Worm (Caenorhabditis elegans): Measurements from ENCODE around the gene F54C9.9.

The F54C9.9 gene

DNA sequence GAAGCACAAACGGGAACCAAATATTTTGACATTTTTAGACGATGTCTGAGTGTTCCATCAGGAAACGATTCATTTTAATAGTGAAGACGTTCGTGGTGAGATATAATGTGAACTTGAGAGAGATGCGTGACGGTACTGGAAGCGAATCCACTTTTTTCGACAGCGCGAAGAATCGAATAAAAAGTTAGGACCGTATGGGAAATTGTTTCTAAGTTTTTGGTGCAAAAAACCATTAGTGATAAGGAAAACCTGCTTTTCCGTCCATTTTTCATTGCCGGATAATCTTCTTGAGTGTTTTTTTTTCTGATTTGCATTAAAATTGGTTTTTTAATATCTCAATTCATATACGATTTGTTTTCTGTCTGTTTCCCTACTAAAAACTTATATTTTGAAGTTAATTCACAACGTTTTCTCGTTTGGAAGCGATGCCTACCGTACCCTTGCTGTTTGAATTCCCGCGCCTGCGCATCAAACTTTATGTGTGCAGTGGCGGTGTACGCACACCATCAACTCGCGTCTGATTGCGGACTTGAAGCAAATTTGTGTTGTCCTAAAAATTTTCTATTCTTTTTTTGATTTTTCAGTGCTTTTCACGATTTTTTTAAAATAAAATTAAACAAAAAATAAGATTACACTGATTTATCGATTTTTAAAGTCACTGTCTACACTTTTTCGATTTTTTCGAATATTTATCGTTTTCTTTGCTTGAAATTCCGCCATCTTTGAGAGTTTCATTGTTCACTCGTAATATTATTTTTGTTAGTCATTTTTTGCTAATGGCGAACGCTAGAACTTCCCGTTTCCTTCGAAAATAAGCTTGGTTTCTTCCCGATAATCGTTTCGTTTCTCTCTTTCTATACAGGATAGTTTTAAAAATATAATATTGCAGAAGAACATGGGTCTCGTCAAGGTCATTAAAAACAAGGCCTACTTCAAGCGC lies 8.5 kb upstream of the F54C9.9 start, which contains the start of the genes col-38 and rpl-5 (continued):
- TF ChIP-seq madf-8 (GFP tag; conservative IDR thresholded peaks at IDR 0.05) (peak; percentile 65), somi-1 (GFP tag; optimal IDR thresholded peaks at IDR 0.05) (no peak), F39B2.1 (GFP tag; IDR thresholded peaks at IDR 0.05) (no peak), dpl-1 (GFP tag; optimal IDR thresholded peaks at IDR 0.05) (peak; percentile 87), lin-40 (tag; optimal IDR thresholded peaks at IDR 0.05) (peak; percentile 56), athp-1 (tag; optimal IDR thresholded peaks at IDR 0.05) (peak; percentile 56), F49E8.2 (tag; optimal IDR thresholded peaks at IDR 0.05; ENCODE audit: insufficient read depth) (peak; percentile 68), repo-1 (tag; optimal IDR thresholded peaks at IDR 0.05) (no peak), him-1 (tag; optimal IDR thresholded peaks at IDR 0.05) (peak; percentile 25), fkh-3 (tag; optimal IDR thresholded peaks at IDR 0.05) (no peak), nfyb-1 (GFP tag; IDR thresholded peaks at IDR 0.05) (0 out of 2 replicates have a peak, but pooled peaks have one; percentile 59), lin-26 (GFP tag; IDR thresholded peaks at IDR 0.05) (no peak), ztf-25 (GFP tag; IDR thresholded peaks at IDR 0.05) (no peak), lin-54 (GFP tag; optimal IDR thresholded peaks at IDR 0.05) (peak; percentile 98), F22D6.2 (tag; optimal IDR thresholded peaks at IDR 0.05) (no peak), bed-1 (GFP tag; IDR thresholded peaks at IDR 0.05) (no peak), hmg-20 (GFP tag; IDR thresholded peaks at IDR 0.05) (no peak), F10E7.11 (tag; optimal IDR thresholded peaks at IDR 0.05) (no peak)

ce11 chrII:8570977-8571376 lies 6.9 kb upstream of the F54C9.9 start, which contains the start of gene bcs-1:
Gene bcs-1 (plus strand): TSS chrII:8571085.
- TF ChIP-seq nhr-90 (tag; optimal IDR thresholded peaks at IDR 0.05) (no peak), F39B2.1 (GFP tag; IDR thresholded peaks at IDR 0.05) (0 out of 2 replicates have a peak, but pooled peaks have one; percentile 44), madf-3 (GFP tag; IDR thresholded peaks at IDR 0.05) (0 out of 2 replicates have a peak, but pooled peaks have one; percentile 67), snpc-1.1 (tag; optimal IDR thresholded peaks at IDR 0.05; ENCODE audit: insufficient read depth) (peak; percentile 36), attf-6 (GFP tag; IDR thresholded peaks at IDR 0.05) (peak; percentile 42), C17E4.6 (GFP tag; IDR thresholded peaks at IDR 0.05) (0 out of 2 replicates have a peak, but pooled peaks have one; percentile 14), snpc-4 (GFP tag; optimal IDR thresholded peaks at IDR 0.05) (peak; percentile 28), snpc-4 (tag; optimal IDR thresholded peaks at IDR 0.05) (no peak), somi-1 (GFP tag; optimal IDR thresholded peaks at IDR 0.05) (no peak), ekl-4 (GFP tag; IDR thresholded peaks at IDR 0.05) (0 out of 2 replicates have a peak, but pooled peaks have one; percentile 20), Y53G8AR.9 (GFP tag; conservative IDR thresholded peaks at IDR 0.05) (peak; percentile 61; the same call in 1 of the 2 replicates), D2030.7 (GFP tag; IDR thresholded peaks at IDR 0.05) (no peak), cebp-1 (GFP tag; IDR thresholded peaks at IDR 0.05) (no peak), cebp-1 (tag; optimal IDR thresholded peaks at IDR 0.05) (no peak), F22D6.2 (tag; optimal IDR thresholded peaks at IDR 0.05) (no peak), pha-4 (tag; optimal IDR thresholded peaks at IDR 0.05) (no peak), egrh-3 (GFP tag; IDR thresholded peaks at IDR 0.05) (no peak), madf-8 (GFP tag; conservative IDR thresholded peaks at IDR 0.05) (no peak), B0336.3 (GFP tag; IDR thresholded peaks at IDR 0.05) (peak; percentile 52; the same call in 1 of the 2 replicates), madf-6 (GFP tag; IDR thresholded peaks at IDR 0.05) (peak; percentile 70; the same call in 1 of the 2 replicates), F23B12.7 (tag; optimal IDR thresholded peaks at IDR 0.05; ENCODE audit: insufficient read depth) (no peak), ceh-91 (GFP tag; IDR thresholded peaks at IDR 0.05) (0 out of 2 replicates have a peak, but pooled peaks have one; percentile 10), Y53F4B.3 (GFP tag; IDR thresholded peaks at IDR 0.05) (no peak), ceh-100 (GFP tag; IDR thresholded peaks at IDR 0.05) (0 out of 2 replicates have a peak, but pooled peaks have one; percentile 8), let-607 (tag; optimal IDR thresholded peaks at IDR 0.05) (no peak), lin-54 (GFP tag; optimal IDR thresholded peaks at IDR 0.05) (peak; percentile 10), repo-1 (tag; optimal IDR thresholded peaks at IDR 0.05) (no peak), lin-35 (GFP tag; optimal IDR thresholded peaks at IDR 0.05) (no peak), lsl-1 (GFP tag; optimal IDR thresholded peaks at IDR 0.05) (peak; percentile 26), B0261.1 (tag; optimal IDR thresholded peaks at IDR 0.05) (no peak), F33H1.4 (GFP tag; IDR thresholded peaks at IDR 0.05) (peak; percentile 19), sdz-38 (tag; optimal IDR thresholded peaks at IDR 0.05) (no peak)
